Fruit fly (Drosophila melanogaster) whole organism, embryonic: ENCODE data around the gene IscU.

ENCODE experiments used
- Abd-B ChIP-seq: fragments of 200-800 bp; sonication (Bioruptor generic); optimal IDR thresholded peaks from 2 replicates; lab custom pipeline; 2018; ENCODE audit warnings: missing biosample characterization, mild to moderate bottlenecking, missing genetic modification characterization, moderate library complexity
- Aef1 ChIP-seq: fragments of 200-800 bp; sonication (Bioruptor generic); IDR thresholded peaks from 3 replicates; pipeline ENCODE4 v1.3.6; 2022; ENCODE audit warnings: missing biosample characterization, missing genetic modification characterization
- BEAF-32 ChIP-seq: fragments of 200-800 bp; sonication (Bioruptor generic); optimal IDR thresholded peaks from 3 replicates; lab custom pipeline; 2017; ENCODE audit warnings: missing biosample characterization, missing genetic modification characterization, mild to moderate bottlenecking, moderate library complexity, missing genetic modification reagents
- Bteb2 ChIP-seq: fragments of 200-800 bp; sonication (Bioruptor generic); optimal IDR thresholded peaks from 2 replicates; lab custom pipeline; 2016; ENCODE audit warnings: missing biosample characterization, missing genetic modification characterization
- CG10274 ChIP-seq: fragments of 200-800 bp; sonication (Bioruptor generic); optimal IDR thresholded peaks from 3 replicates; lab custom pipeline; 2017; ENCODE audit warnings: missing biosample characterization, mild to moderate bottlenecking, missing genetic modification characterization
- CG10321 ChIP-seq: fragments of 200-800 bp; sonication (Bioruptor generic); IDR thresholded peaks from 2 replicates; pipeline ENCODE4 v1.3.6; 2022; ENCODE audit warnings: missing biosample characterization, missing genetic modification characterization
- CG10959 ChIP-seq: fragments of 200-800 bp; sonication (Bioruptor generic); IDR thresholded peaks from 2 replicates; pipeline ENCODE4 v1.3.6; 2022; ENCODE audit warnings: missing biosample characterization, missing genetic modification characterization
- CG10979 ChIP-seq: fragments of 200-800 bp; sonication (Bioruptor generic); optimal IDR thresholded peaks from 2 replicates; lab custom pipeline; 2018; ENCODE audit warnings: missing biosample characterization, mild to moderate bottlenecking, missing genetic modification characterization, moderate library complexity
- CG15269 ChIP-seq: fragments of 200-800 bp; sonication (Bioruptor generic); optimal IDR thresholded peaks from 2 replicates; lab custom pipeline; 2018; ENCODE audit warnings: missing biosample characterization, mild to moderate bottlenecking, missing genetic modification characterization, moderate library complexity
- CG31224 ChIP-seq: fragments of 200-800 bp; sonication (Bioruptor generic); IDR thresholded peaks from 2 replicates; pipeline ENCODE4 v1.3.6; 2022; ENCODE audit warnings: missing biosample characterization, missing genetic modification characterization
- CG31365 ChIP-seq: fragments of 200-800 bp; sonication (Bioruptor generic); optimal IDR thresholded peaks from 2 replicates; lab custom pipeline; 2018; ENCODE audit warnings: missing biosample characterization, mild to moderate bottlenecking, missing genetic modification characterization
- CG4854 ChIP-seq: fragments of 200-800 bp; sonication (Bioruptor generic); optimal IDR thresholded peaks from 2 replicates; lab custom pipeline; 2016; ENCODE audit warnings: missing biosample characterization, missing genetic modification characterization, inconsistent platforms
- CG6683 ChIP-seq: fragments of 200-800 bp; sonication (Bioruptor generic); optimal IDR thresholded peaks from 2 replicates; lab custom pipeline; 2017; ENCODE audit warnings: missing biosample characterization, mild to moderate bottlenecking, missing genetic modification characterization, missing genetic modification reagents
- CG6689 ChIP-seq: fragments of 200-800 bp; sonication (Bioruptor generic); IDR thresholded peaks from 2 replicates; pipeline ENCODE4 v1.3.6; 2022; ENCODE audit warnings: missing biosample characterization, missing genetic modification characterization
- CG6854 ChIP-seq: fragments of 200-800 bp; sonication (Bioruptor generic); optimal IDR thresholded peaks from 3 replicates; lab custom pipeline; 2017; ENCODE audit warnings: missing biosample characterization, mild to moderate bottlenecking, missing genetic modification characterization
- CG7839 ChIP-seq: fragments of 200-800 bp; sonication (Bioruptor generic); optimal IDR thresholded peaks from 3 replicates; lab custom pipeline; 2018; ENCODE audit warnings: missing biosample characterization, mild to moderate bottlenecking, missing genetic modification characterization, moderate library complexity
- CG8089 ChIP-seq: fragments of 200-800 bp; sonication (Bioruptor generic); optimal IDR thresholded peaks from 3 replicates; lab custom pipeline; 2016; ENCODE audit warnings: missing biosample characterization, missing genetic modification characterization
- CG8290 ChIP-seq, 3 experiments: fragments of 200-800 bp; sonication (Bioruptor generic); optimal IDR thresholded peaks; 2 replicates each; lab custom pipeline; 2016 to 2019; ENCODE audit warnings: missing biosample characterization in 3 of 3, missing genetic modification characterization in 3 of 3, mild to moderate bottlenecking in 2 of 3, moderate library complexity in 1 of 3
- CG9727 ChIP-seq: fragments of 200-800 bp; sonication (Bioruptor generic); optimal IDR thresholded peaks from 3 replicates; lab custom pipeline; 2017; ENCODE audit warnings: missing biosample characterization, mild to moderate bottlenecking, missing genetic modification characterization
- D ChIP-seq, 2 experiments: fragments of 200-800 bp in 1 of 2; fragments of >200 bp in 1 of 2; sonication (Bioruptor generic) in 1 of 2; optimal IDR thresholded peaks; 2 replicates in 1 of 2; 3 replicates in 1 of 2; lab custom pipeline; 2017; ENCODE audit warnings: mild to moderate bottlenecking in 1 of 2, missing biosample characterization in 1 of 2, missing genetic modification characterization in 1 of 2, missing genetic modification reagents in 1 of 2
- D19B ChIP-seq: fragments of 200-800 bp; sonication (Bioruptor generic); optimal IDR thresholded peaks from 2 replicates; lab custom pipeline; 2017; ENCODE audit warnings: missing biosample characterization, mild to moderate bottlenecking, missing genetic modification characterization
- Dek ChIP-seq: fragments of 200-800 bp; sonication (Bioruptor generic); optimal IDR thresholded peaks from 3 replicates; lab custom pipeline; 2019; ENCODE audit warnings: missing biosample characterization, mild to moderate bottlenecking, missing genetic modification characterization, moderate library complexity
- Eip74EF ChIP-seq, 2 experiments: fragments of 200-800 bp in 1 of 2; fragments of >200 bp in 1 of 2; sonication (Bioruptor generic) in 1 of 2; optimal IDR thresholded peaks; 2 replicates each; lab custom pipeline; 2017 to 2019; ENCODE audit warnings: missing biosample characterization in 2 of 2, missing genetic modification characterization in 2 of 2, mild to moderate bottlenecking in 1 of 2, moderate library complexity in 1 of 2
- HmgZ ChIP-seq: fragments of 200-800 bp; sonication (Bioruptor generic); optimal IDR thresholded peaks from 2 replicates; lab custom pipeline; 2018; ENCODE audit warnings: missing biosample characterization, mild to moderate bottlenecking, missing genetic modification characterization
- Lim3 ChIP-seq: fragments of 200-800 bp; sonication (Bioruptor generic); IDR thresholded peaks from 2 replicates; pipeline ENCODE4 v1.3.6; 2022; ENCODE audit warnings: missing biosample characterization, missing genetic modification characterization
- Med ChIP-seq: fragments of 200-800 bp; sonication (Bioruptor generic); peaks from one replicate; lab custom pipeline; 2016; ENCODE audit warnings: missing biosample characterization, missing genetic modification characterization, mild to moderate bottlenecking, inconsistent platforms, moderate library complexity
- NC2α ChIP-seq: fragments of 200-800 bp; sonication (Bioruptor generic); optimal IDR thresholded peaks from 2 replicates; lab custom pipeline; 2016; ENCODE audit warnings: missing biosample characterization, missing genetic modification characterization
- Nf-YA ChIP-seq: fragments of 200-800 bp; sonication (Bioruptor generic); IDR thresholded peaks from 2 replicates; pipeline ENCODE4 v1.3.6; 2022; ENCODE audit warnings: missing biosample characterization, missing genetic modification characterization
- Spps ChIP-seq: fragments of 200-800 bp; sonication (Bioruptor generic); optimal IDR thresholded peaks from 2 replicates; lab custom pipeline; 2018; ENCODE audit warnings: missing biosample characterization, mild to moderate bottlenecking, missing genetic modification characterization
- Sry-δ ChIP-seq: fragments of 200-800 bp; sonication (Bioruptor generic); optimal IDR thresholded peaks from 2 replicates; lab custom pipeline; 2016; ENCODE audit warnings: missing biosample characterization, missing genetic modification characterization
- Usf ChIP-seq: fragments of 200-800 bp; sonication (Bioruptor generic); optimal IDR thresholded peaks from 2 replicates; lab custom pipeline; 2017; ENCODE audit warnings: missing genotype, missing biosample characterization, missing genetic modification characterization
- ab ChIP-seq: fragments of 200-800 bp; sonication (Bioruptor generic); optimal IDR thresholded peaks from 2 replicates; lab custom pipeline; 2016; ENCODE audit warnings: missing biosample characterization, missing genetic modification characterization
- ac ChIP-seq: fragments of 200-800 bp; sonication (Bioruptor generic); optimal IDR thresholded peaks from 3 replicates; lab custom pipeline; 2017; ENCODE audit warnings: missing biosample characterization, mild to moderate bottlenecking, missing genetic modification characterization
- ap ChIP-seq: fragments of 200-800 bp; sonication (Bioruptor generic); IDR thresholded peaks from 2 replicates; pipeline ENCODE4 v1.3.6; 2022; ENCODE audit warnings: missing biosample characterization, missing genetic modification characterization
- ase ChIP-seq: fragments of 200-800 bp; sonication (Bioruptor generic); IDR thresholded peaks from 3 replicates; pipeline ENCODE4 v1.3.6; 2022; ENCODE audit warnings: missing biosample characterization, missing genetic modification characterization
- ato ChIP-seq: fragments of 200-800 bp; sonication (Bioruptor generic); IDR thresholded peaks from 2 replicates; pipeline ENCODE4 v1.3.6; 2022; ENCODE audit warnings: missing biosample characterization, missing genetic modification characterization; ENCODE audit not compliant: partially characterized antibody
- croc ChIP-seq: fragments of 200-800 bp; sonication (Bioruptor generic); conservative IDR thresholded peaks from 3 replicates; pipeline ENCODE4 v1.3.6; 2022; ENCODE audit warnings: missing biosample characterization, missing genetic modification characterization
- crol ChIP-seq: fragments of 200-800 bp; sonication (Bioruptor generic); IDR thresholded peaks from 2 replicates; pipeline ENCODE4 v1.3.6; 2022; ENCODE audit warnings: missing biosample characterization, missing genetic modification characterization
- dan ChIP-seq: fragments of 200-800 bp; sonication (Bioruptor generic); IDR thresholded peaks from 2 replicates; pipeline ENCODE4 v1.3.6; 2022; ENCODE audit warnings: missing biosample characterization, missing genetic modification characterization
- fd3F ChIP-seq: fragments of 200-800 bp; sonication (Bioruptor generic); optimal IDR thresholded peaks from 2 replicates; lab custom pipeline; 2018; ENCODE audit warnings: missing biosample characterization, mild to moderate bottlenecking, missing genetic modification characterization, moderate library complexity
- fru ChIP-seq: fragments of >200 bp; optimal IDR thresholded peaks from 2 replicates; lab custom pipeline; 2017
- lilli ChIP-seq: fragments of 200-800 bp; sonication (Bioruptor generic); optimal IDR thresholded peaks from 3 replicates; lab custom pipeline; 2016; ENCODE audit warnings: missing biosample characterization, missing genetic modification characterization
- nerfin-2 ChIP-seq: fragments of 200-800 bp; sonication (Bioruptor generic); IDR thresholded peaks from 2 replicates; pipeline ENCODE4 v1.3.6; 2022; ENCODE audit warnings: missing biosample characterization, missing genetic modification characterization; ENCODE audit not compliant: partially characterized antibody
- pb ChIP-seq: fragments of 200-800 bp; sonication (Bioruptor generic); optimal IDR thresholded peaks from 3 replicates; lab custom pipeline; 2016; ENCODE audit warnings: missing biosample characterization, missing genetic modification characterization
- psq ChIP-seq: fragments of 200-800 bp; sonication (Bioruptor generic); optimal IDR thresholded peaks from 2 replicates; lab custom pipeline; 2017; ENCODE audit warnings: missing biosample characterization, missing genetic modification characterization
- pum ChIP-seq: fragments of 200-800 bp; sonication (Bioruptor generic); optimal IDR thresholded peaks from 2 replicates; lab custom pipeline; 2016; ENCODE audit warnings: missing biosample characterization, missing genetic modification characterization
- wdn ChIP-seq: fragments of 200-800 bp; sonication (Bioruptor generic); IDR thresholded peaks from 2 replicates; pipeline ENCODE4 v1.3.6; 2022; ENCODE audit warnings: missing biosample characterization, missing genetic modification characterization
- zen2 ChIP-seq: fragments of 200-800 bp; sonication (Bioruptor generic); IDR thresholded peaks from 3 replicates; pipeline ENCODE4 v1.3.6; 2022; ENCODE audit warnings: missing biosample characterization, missing genetic modification characterization; ENCODE audit not compliant: partially characterized antibody

The IscU gene

dm6 chr3R:8867325-8868104 is 43.5 kb upstream of the IscU start:
- no peak for TF ChIP-seq nerfin-2 (GFP tag; lab: Robert Waterston, UW)
- TF ChIP-seq CG10274 = no peak
- TF ChIP-seq pum = no peak
- TF ChIP-seq crol (GFP tag; lab: Robert Waterston, UW) = peak; percentile 79
- TF ChIP-seq Med (GFP tag; lab: Kevin White, UChicago) = peak; percentile 69
- TF ChIP-seq dan (GFP tag; lab: Robert Waterston, UW) = no peak
- TF ChIP-seq Lim3 (GFP tag; lab: Robert Waterston, UW) = no peak
- TF ChIP-seq pb (GFP tag; lab: Kevin White, UChicago) = no peak
- peak; percentile 56 for TF ChIP-seq CG6689 (GFP tag; lab: Robert Waterston, UW)
- peak; percentile 35; the same call in 2 of the 3 replicates for TF ChIP-seq croc (GFP tag; lab: Robert Waterston, UW)
- TF ChIP-seq Aef1 = 0 out of 3 replicates have a peak, but pooled peaks have one; percentile 25
- peak; percentile 40 for TF ChIP-seq Spps (tag; lab: Kevin White, UChicago)
- TF ChIP-seq CG7839 (tag; lab: Kevin White, UChicago) = peak; percentile 75
- TF ChIP-seq CG31224 (GFP tag; lab: Robert Waterston, UW) = no peak
- no peak for TF ChIP-seq CG6683
- no peak for TF ChIP-seq CG10321 (GFP tag; lab: Robert Waterston, UW)
- no peak for TF ChIP-seq CG4854 (GFP tag; lab: Kevin White, UChicago)
- no peak for TF ChIP-seq BEAF-32 (GFP tag; lab: Kevin White, UChicago)
- no peak for TF ChIP-seq Bteb2 (GFP tag; lab: Kevin White, UChicago)
- no peak for TF ChIP-seq HmgZ (tag; lab: Kevin White, UChicago)
- peak; percentile 29 for TF ChIP-seq fd3F (GFP tag; lab: Kevin White, UChicago)
- no peak for TF ChIP-seq CG31365 (tag; lab: Kevin White, UChicago)
- no peak for TF ChIP-seq lilli (GFP tag; lab: Kevin White, UChicago)
- no peak for TF ChIP-seq NC2α (GFP tag; lab: Kevin White, UChicago)
- TF ChIP-seq ase (GFP tag; lab: Robert Waterston, UW) = no peak
- TF ChIP-seq CG8089 = no peak
- TF ChIP-seq D19B (GFP tag; lab: Kevin White, UChicago) = peak; percentile 29
- no peak for TF ChIP-seq D (optimal IDR thresholded peaks at IDR 0.05; lab: Kevin White, UChicago)
- TF ChIP-seq D (GFP tag; optimal IDR thresholded peaks at IDR 0.05; lab: Kevin White, UChicago) = peak; percentile 60
- no peak for TF ChIP-seq CG10959 (GFP tag; lab: Robert Waterston, UW)
- peak; percentile 71 for TF ChIP-seq CG9727 (GFP tag; lab: Kevin White, UChicago)
- TF ChIP-seq CG15269 (tag; lab: Kevin White, UChicago) = peak; percentile 73
- peak; percentile 21 for TF ChIP-seq Usf (GFP tag; lab: Kevin White, UChicago)
- peak; percentile 85 for TF ChIP-seq CG10979 (tag; lab: Kevin White, UChicago)
- peak; percentile 58 for TF ChIP-seq Abd-B (GFP tag; lab: Kevin White, UChicago)
- TF ChIP-seq fru (lab: Kevin White, UChicago) = no peak
- TF ChIP-seq wdn (GFP tag; lab: Robert Waterston, UW) = no peak
- peak in 1 of 2 experiments; percentile 72 for TF ChIP-seq Eip74EF (GFP tag; optimal IDR thresholded peaks at IDR 0.05; lab: Kevin White, UChicago)
- TF ChIP-seq CG8290 (GFP tag; optimal IDR thresholded peaks at IDR 0.05; lab: Kevin White, UChicago) = no peak
- peak in 1 of 2 experiments; percentile 24 for TF ChIP-seq CG8290 (tag; optimal IDR thresholded peaks at IDR 0.05; lab: Kevin White, UChicago)
- no peak for TF ChIP-seq zen2
- TF ChIP-seq ac (GFP tag; lab: Kevin White, UChicago) = no peak
- no peak for TF ChIP-seq CG6854
- TF ChIP-seq ab (GFP tag; lab: Kevin White, UChicago) = no peak
- TF ChIP-seq Dek = peak; percentile 41
- TF ChIP-seq Sry-δ (GFP tag; lab: Kevin White, UChicago) = no peak
- no peak for TF ChIP-seq Nf-YA (GFP tag; lab: Robert Waterston, UW)
- TF ChIP-seq psq (GFP tag; lab: Kevin White, UChicago) = no peak
- TF ChIP-seq ap (GFP tag; lab: Robert Waterston, UW) = 0 out of 2 replicates have a peak, but pooled peaks have one; percentile 11
- no peak for TF ChIP-seq ato
